Fruit fly (Drosophila melanogaster) whole organism, adult: ENCODE measurements around the gene CG9072.
A peak's percentile ranks its signal among the peaks of the same experiment; 100 is the strongest.

ENCODE experiments used
- CG11617 ChIP-seq: fragments of 200-800 bp; sonication (Bioruptor generic); optimal IDR thresholded peaks from 2 replicates; lab custom pipeline; 2017; ENCODE audit warnings: mild to moderate bottlenecking, missing biosample characterization, missing genetic modification reagents, missing genetic modification characterization
- CG12768 ChIP-seq: fragments of 200-800 bp; sonication (Bioruptor generic); optimal IDR thresholded peaks from 2 replicates; lab custom pipeline; 2017; ENCODE audit warnings: missing biosample characterization, missing genetic modification characterization, mild to moderate bottlenecking, moderate library complexity, missing genetic modification reagents
- CG14711 ChIP-seq: fragments of 200-800 bp; sonication (Bioruptor generic); optimal IDR thresholded peaks from 2 replicates; lab custom pipeline; 2018; ENCODE audit warnings: missing biosample characterization, mild to moderate bottlenecking, missing genetic modification characterization, moderate library complexity
- CG1620 ChIP-seq: fragments of 200-800 bp; sonication (Bioruptor generic); optimal IDR thresholded peaks from 2 replicates; lab custom pipeline; 2016; ENCODE audit warnings: missing biosample characterization, missing genetic modification characterization
- CG33017 ChIP-seq: fragments of 200-800 bp; sonication (Bioruptor generic); optimal IDR thresholded peaks from 2 replicates; lab custom pipeline; 2018; ENCODE audit warnings: missing biosample characterization, mild to moderate bottlenecking, missing genetic modification characterization, moderate library complexity
- CG5204 ChIP-seq: fragments of 200-800 bp; sonication (Bioruptor generic); optimal IDR thresholded peaks from 2 replicates; lab custom pipeline; 2016; ENCODE audit warnings: missing biosample characterization, missing genetic modification characterization
- CG7045 ChIP-seq: fragments of 200-800 bp; sonication (Bioruptor generic); optimal IDR thresholded peaks from 2 replicates; lab custom pipeline; 2017; ENCODE audit warnings: missing biosample characterization, mild to moderate bottlenecking, missing genetic modification characterization
- CG7101 ChIP-seq: fragments of 200-800 bp; sonication (Bioruptor generic); optimal IDR thresholded peaks from 2 replicates; lab custom pipeline; 2018; ENCODE audit warnings: missing biosample characterization, mild to moderate bottlenecking, missing genetic modification characterization, moderate library complexity
- Clk ChIP-seq: fragments of 200-800 bp; sonication (Bioruptor generic); optimal IDR thresholded peaks from 2 replicates; lab custom pipeline; 2017; ENCODE audit warnings: missing biosample characterization, missing genetic modification characterization
- Crg-1 ChIP-seq: fragments of 200-800 bp; sonication (Bioruptor generic); optimal IDR thresholded peaks from 2 replicates; lab custom pipeline; 2016; ENCODE audit warnings: missing biosample characterization, missing genetic modification characterization
- Hr96 ChIP-seq: fragments of 200-800 bp; sonication (Bioruptor generic); optimal IDR thresholded peaks from 2 replicates; lab custom pipeline; 2016; ENCODE audit warnings: missing biosample characterization, missing genetic modification characterization
- Mnt ChIP-seq: fragments of 200-800 bp; sonication (Bioruptor generic); optimal IDR thresholded peaks from 2 replicates; lab custom pipeline; 2016; ENCODE audit warnings: missing biosample characterization, mild to moderate bottlenecking, missing genetic modification characterization
- bab1 ChIP-seq: fragments of 200-800 bp; sonication (Bioruptor generic); optimal IDR thresholded peaks from 3 replicates; lab custom pipeline; 2019; ENCODE audit warnings: missing biosample characterization, mild to moderate bottlenecking, missing genetic modification characterization, moderate library complexity
- cic ChIP-seq: fragments of 200-800 bp; sonication (Bioruptor generic); optimal IDR thresholded peaks from 2 replicates; lab custom pipeline; 2017; ENCODE audit warnings: missing biosample characterization, mild to moderate bottlenecking, missing genetic modification characterization, moderate library complexity
- cnc ChIP-seq, 2 experiments: fragments of >200 bp; optimal IDR thresholded peaks; 2 replicates each; lab custom pipeline; 2017
- kay ChIP-seq: fragments of 200-800 bp; sonication (Bioruptor generic); peaks from one replicate; lab custom pipeline; 2016; ENCODE audit warnings: missing biosample characterization, missing genetic modification characterization, borderline replicate concordance
- ovo ChIP-seq: fragments of 200-800 bp; sonication (Bioruptor generic); optimal IDR thresholded peaks from 2 replicates; lab custom pipeline; 2016; ENCODE audit warnings: missing biosample characterization, missing genetic modification characterization
- pad ChIP-seq: fragments of 200-800 bp; sonication (Bioruptor generic); optimal IDR thresholded peaks from 3 replicates; lab custom pipeline; 2017; ENCODE audit warnings: missing biosample characterization, missing genetic modification characterization, mild to moderate bottlenecking, moderate library complexity, missing genetic modification reagents
- tj ChIP-seq: fragments of 200-800 bp; sonication (Bioruptor generic); optimal IDR thresholded peaks from 3 replicates; lab custom pipeline; 2017; ENCODE audit warnings: missing biosample characterization, mild to moderate bottlenecking, missing genetic modification characterization, moderate library complexity
- toe ChIP-seq: fragments of 200-800 bp; sonication (Bioruptor generic); optimal IDR thresholded peaks from 2 replicates; lab custom pipeline; 2016; ENCODE audit warnings: missing biosample characterization, missing genetic modification characterization

CG9072 gene

DNA sequence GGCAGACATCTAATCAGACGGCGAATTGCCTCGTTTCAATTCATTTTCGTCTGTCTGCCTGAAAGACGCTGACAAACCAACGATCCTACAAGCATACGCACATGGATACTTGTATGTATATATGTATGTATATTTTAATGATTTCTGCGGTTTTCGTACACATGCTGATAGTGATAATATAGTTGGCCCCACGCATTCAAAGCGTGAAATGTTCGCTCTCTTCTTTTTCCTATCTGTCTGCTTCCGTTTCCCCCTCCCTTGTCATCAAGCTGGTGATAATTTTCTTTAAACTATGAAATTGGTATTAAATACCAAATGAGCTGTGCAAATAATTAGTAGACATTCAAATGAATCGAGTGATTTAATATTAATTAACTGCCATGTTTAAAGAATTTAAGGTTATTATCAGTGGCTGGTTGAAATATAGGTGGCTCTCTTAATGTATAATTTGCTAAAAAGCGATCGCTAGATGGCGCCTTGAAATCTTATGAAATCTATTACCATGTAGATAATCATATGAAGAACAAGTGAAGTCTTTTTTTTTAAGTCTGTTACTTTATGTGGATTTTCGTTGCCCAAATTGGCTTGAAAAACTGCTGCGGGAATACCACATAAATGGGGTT is 15.0 kb downstream of the CG9072 start, which contains the start of gene CG33177:
TSS of gene CG33177 (plus strand) at position 588 of the 623 bp plus-strand sequence.
- TF ChIP-seq CG5204 (no peak), Crg-1 (no peak), Mnt (GFP tag; lab: Kevin White, UChicago) (peak; percentile 28), tj (GFP tag; lab: Kevin White, UChicago) (peak; percentile 15), pad (GFP tag; lab: Kevin White, UChicago) (peak; percentile 39), toe (GFP tag; lab: Kevin White, UChicago) (peak; percentile 17), CG1620 (GFP tag; lab: Kevin White, UChicago) (peak; percentile 33), CG11617 (GFP tag; lab: Kevin White, UChicago) (no peak), CG7045 (GFP tag; lab: Kevin White, UChicago) (no peak), kay (no peak), cnc (optimal IDR thresholded peaks at IDR 0.05; lab: Kevin White, UChicago) (no peak), Clk (GFP tag; lab: Kevin White, UChicago) (no peak), CG7101 (tag; lab: Kevin White, UChicago) (peak; percentile 17), bab1 (GFP tag; lab: Kevin White, UChicago) (peak; percentile 62), ovo (GFP tag; lab: Kevin White, UChicago) (no peak), CG12768 (no peak), Hr96 (GFP tag; lab: Kevin White, UChicago) (no peak), cic (no peak), CG33017 (tag; lab: Kevin White, UChicago) (no peak), CG14711 (tag; lab: Kevin White, UChicago) (no peak)

DNA sequence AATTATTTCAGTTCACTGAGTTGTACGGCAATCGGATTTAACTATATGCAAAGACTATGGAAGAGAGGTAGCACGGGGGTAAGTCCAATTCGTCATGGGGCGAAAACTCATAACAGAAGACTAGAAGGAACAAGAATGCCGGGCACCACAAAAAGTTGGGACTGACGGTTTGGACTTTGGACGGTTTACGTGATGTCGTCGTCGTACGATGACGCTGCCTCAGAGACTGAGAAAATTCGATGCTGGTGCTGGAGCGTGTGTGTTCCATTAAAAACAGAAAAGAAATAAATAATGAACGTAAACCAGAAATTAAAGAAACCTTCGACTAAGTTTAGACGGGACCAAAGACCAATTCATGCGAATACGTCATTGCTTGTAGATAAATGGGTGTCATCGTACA is 15.9 kb downstream of the CG9072 start:
- TF ChIP-seq CG12768 (peak; percentile 60), Crg-1 (no peak), Hr96 (GFP tag; lab: Kevin White, UChicago) (peak; percentile 21), CG33017 (tag; lab: Kevin White, UChicago) (no peak)

DNA sequence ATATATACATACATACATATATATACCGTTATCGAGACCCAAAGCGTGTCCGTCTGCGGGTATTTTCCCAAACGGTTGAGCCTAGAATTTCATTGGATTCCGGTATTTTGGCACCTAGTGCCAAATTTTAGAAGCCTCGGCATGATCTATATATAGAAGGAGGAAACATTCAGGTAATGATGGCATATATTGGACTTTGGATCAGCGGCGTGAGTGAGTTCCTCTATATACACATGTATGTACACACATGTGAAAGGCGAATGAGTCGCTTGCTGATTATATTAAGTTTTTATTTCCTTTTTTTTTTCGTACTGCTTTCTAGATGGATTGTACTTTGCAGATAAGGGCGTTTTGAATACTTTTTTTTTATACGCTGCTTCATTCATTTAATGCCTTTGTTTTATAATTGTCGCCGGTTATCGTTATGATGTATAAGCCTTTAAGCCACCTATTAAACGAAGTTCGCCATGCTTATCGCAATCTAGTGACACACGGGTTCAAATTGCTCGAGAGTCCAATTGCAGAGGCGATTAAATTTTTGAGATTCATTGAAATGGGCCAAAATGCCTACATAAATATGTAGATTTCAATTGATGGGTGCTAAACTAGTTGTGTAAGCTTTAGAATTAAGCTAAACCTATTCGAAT is 16.6 kb downstream of the CG9072 start:
- TF ChIP-seq cic = peak; percentile 84
- TF ChIP-seq toe (GFP tag; lab: Kevin White, UChicago) = peak; percentile 14
- TF ChIP-seq cnc (optimal IDR thresholded peaks at IDR 0.05; lab: Kevin White, UChicago) = no peak
- TF ChIP-seq kay = peak; percentile 95
- TF ChIP-seq CG12768 = peak; percentile 61
- TF ChIP-seq ovo (GFP tag; lab: Kevin White, UChicago) = no peak

DNA sequence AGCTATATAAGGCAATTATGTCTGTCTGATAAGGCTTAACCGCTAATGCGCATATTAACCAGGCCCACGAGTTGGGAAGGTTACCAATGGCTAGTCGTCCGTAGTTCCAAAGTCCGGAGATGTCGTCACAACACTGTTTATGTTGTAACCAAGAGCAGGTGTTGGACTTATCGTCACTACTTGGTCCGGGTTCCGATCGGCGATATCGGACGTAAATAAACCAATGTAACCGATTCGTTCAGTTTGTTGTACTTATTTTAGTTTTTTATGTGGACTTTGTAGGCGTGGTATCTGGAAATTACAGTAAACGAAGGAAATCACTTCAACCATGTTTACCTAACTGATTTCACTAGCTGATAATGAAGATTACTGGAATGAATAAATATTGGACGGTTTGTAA is 17.4 kb downstream of the CG9072 start:
- TF ChIP-seq CG5204 (no peak), cic (peak; percentile 79), CG33017 (tag; lab: Kevin White, UChicago) (no peak), CG1620 (GFP tag; lab: Kevin White, UChicago) (no peak), Hr96 (GFP tag; lab: Kevin White, UChicago) (peak; percentile 8), cnc (optimal IDR thresholded peaks at IDR 0.05; lab: Kevin White, UChicago) (no peak), Crg-1 (peak; percentile 56), kay (peak; percentile 73), tj (GFP tag; lab: Kevin White, UChicago) (no peak), pad (GFP tag; lab: Kevin White, UChicago) (no peak), CG11617 (GFP tag; lab: Kevin White, UChicago) (no peak), CG7101 (tag; lab: Kevin White, UChicago) (peak; percentile 28), Mnt (GFP tag; lab: Kevin White, UChicago) (no peak), CG7045 (GFP tag; lab: Kevin White, UChicago) (no peak), bab1 (GFP tag; lab: Kevin White, UChicago) (no peak), Clk (GFP tag; lab: Kevin White, UChicago) (no peak), ovo (GFP tag; lab: Kevin White, UChicago) (peak; percentile 88), CG12768 (no peak), toe (GFP tag; lab: Kevin White, UChicago) (no peak), CG14711 (tag; lab: Kevin White, UChicago) (peak; percentile 14)

DNA sequence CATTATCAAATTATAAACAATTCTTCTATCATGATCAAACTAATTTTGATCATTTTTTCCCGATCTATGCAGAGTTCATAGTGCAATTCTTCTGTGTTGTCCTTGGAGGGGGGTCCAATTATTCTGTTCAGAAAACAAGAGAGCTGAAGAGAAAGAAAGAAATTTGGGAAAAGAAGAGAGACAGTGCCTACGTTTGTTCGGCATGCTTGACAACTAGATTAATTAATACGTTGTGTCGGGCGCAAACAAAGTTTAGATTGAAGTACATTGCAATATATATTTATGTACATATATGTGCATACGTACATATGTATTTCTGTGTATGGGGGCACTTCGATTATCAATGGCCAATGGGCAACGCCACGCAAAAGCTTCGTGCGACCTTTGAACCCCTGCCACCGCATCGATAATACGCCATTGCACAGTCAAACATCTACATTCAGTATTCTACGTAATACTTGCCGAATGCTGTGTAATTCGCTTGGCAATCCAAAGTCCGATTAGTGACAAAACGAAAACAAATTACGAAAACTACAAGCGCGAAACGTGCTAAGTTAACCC is 18.2 kb downstream of the CG9072 start:
- TF ChIP-seq tj (GFP tag; lab: Kevin White, UChicago) (peak; percentile 45), CG12768 (peak; percentile 48), cic (peak; percentile 40), CG11617 (GFP tag; lab: Kevin White, UChicago) (no peak), cnc (optimal IDR thresholded peaks at IDR 0.05; lab: Kevin White, UChicago) (no peak), CG33017 (tag; lab: Kevin White, UChicago) (no peak), Mnt (GFP tag; lab: Kevin White, UChicago) (peak; percentile 3), Hr96 (GFP tag; lab: Kevin White, UChicago) (peak; percentile 40), CG7045 (GFP tag; lab: Kevin White, UChicago) (no peak), bab1 (GFP tag; lab: Kevin White, UChicago) (no peak), CG7101 (tag; lab: Kevin White, UChicago) (no peak), CG14711 (tag; lab: Kevin White, UChicago) (no peak), toe (GFP tag; lab: Kevin White, UChicago) (no peak), ovo (GFP tag; lab: Kevin White, UChicago) (no peak), pad (GFP tag; lab: Kevin White, UChicago) (no peak), kay (no peak), CG5204 (no peak), Crg-1 (no peak), CG1620 (GFP tag; lab: Kevin White, UChicago) (no peak), Clk (GFP tag; lab: Kevin White, UChicago) (no peak)
